Worm (Caenorhabditis elegans): ENCODE results near the gene F56C3.1.
"Not testable (repeated sequence)": the region's sequence is repeated elsewhere in the genome, so short reads cannot be mapped to it uniquely, and the experiment has no call there.

The F56C3.1 gene

ce11 chrX:1424509-1424908 is 37.4 kb downstream of the F56C3.1 start, which contains the start of gene F19G12.3:
Gene F19G12.3, plus strand, starts transcription at chrX:1424809.
- TF ChIP-seq sea-1 (GFP tag; conservative IDR thresholded peaks at IDR 0.05), result no peak
- no peak for TF ChIP-seq ceh-36 (tag; optimal IDR thresholded peaks at IDR 0.05)
- TF ChIP-seq ets-7 (tag; optimal IDR thresholded peaks at IDR 0.05), result no peak
- TF ChIP-seq flt-1 (GFP tag; IDR thresholded peaks at IDR 0.05), result no peak
- no peak for TF ChIP-seq tbx-11 (GFP tag; IDR thresholded peaks at IDR 0.05)
- no peak for TF ChIP-seq aly-1 (tag; optimal IDR thresholded peaks at IDR 0.05)
- TF ChIP-seq F13C5.2 (tag; optimal IDR thresholded peaks at IDR 0.05), result no peak
- no peak for TF ChIP-seq scrt-1 (GFP tag; IDR thresholded peaks at IDR 0.05)
- TF ChIP-seq ama-1 (optimal IDR thresholded peaks at IDR 0.05), result no peak
- no peak for TF ChIP-seq B0310.2 (tag; optimal IDR thresholded peaks at IDR 0.05)
- no peak for TF ChIP-seq pes-1 (GFP tag; IDR thresholded peaks at IDR 0.05)
- TF ChIP-seq hmg-4 (GFP tag; optimal IDR thresholded peaks at IDR 0.05), result no peak
- no peak for TF ChIP-seq hnd-1 (tag; optimal IDR thresholded peaks at IDR 0.05)
- no peak for TF ChIP-seq tra-4 (tag; optimal IDR thresholded peaks at IDR 0.05)

ce11 chrX:1426425-1426824 is 39.3 kb downstream of the F56C3.1 start, which contains the start of gene F19G12.11:
Gene F19G12.11, minus strand, starts transcription at chrX:1426525.
- TF ChIP-seq hmg-4 (GFP tag; optimal IDR thresholded peaks at IDR 0.05) (no peak), hnd-1 (tag; optimal IDR thresholded peaks at IDR 0.05) (no peak), tbx-37 (GFP tag; conservative IDR thresholded peaks at IDR 0.05) (no peak), F13C5.2 (tag; optimal IDR thresholded peaks at IDR 0.05) (no peak), flt-1 (GFP tag; IDR thresholded peaks at IDR 0.05) (no peak), ets-7 (tag; optimal IDR thresholded peaks at IDR 0.05) (no peak), ceh-13 (GFP tag; optimal IDR thresholded peaks at IDR 0.05) (no peak), tra-4 (tag; optimal IDR thresholded peaks at IDR 0.05) (no peak)

ce11 chrX:1430707-1431106 is 43.6 kb downstream of the F56C3.1 start, which contains the start of gene F19G12.1:
Gene F19G12.1, plus strand, starts transcription at chrX:1431007.
- TF ChIP-seq B0310.2, hmbx-1, tra-4 (tag; optimal IDR thresholded peaks at IDR 0.05): not testable (repeated sequence)

- TF ChIP-seq scrt-1 (GFP tag; IDR thresholded peaks at IDR 0.05) (no peak), flt-1 (GFP tag; IDR thresholded peaks at IDR 0.05) (no peak), hnd-1 (tag; optimal IDR thresholded peaks at IDR 0.05) (no peak), aly-1 (tag; optimal IDR thresholded peaks at IDR 0.05) (no peak), ceh-36 (tag; optimal IDR thresholded peaks at IDR 0.05) (no peak), sea-1 (GFP tag; conservative IDR thresholded peaks at IDR 0.05) (no peak), tra-4 (tag; optimal IDR thresholded peaks at IDR 0.05) (no peak)
Measured at ce11 chrX:1437097-1437496, 50.0 kb downstream of the F56C3.1 start.

Data from whole organism, early embryonic.